Fruit fly (Drosophila melanogaster): ENCODE results near the gene Cubn2.

The Cubn2 gene

dm6 chr3L:11795440-11795983 is 19.0 kb downstream of the Cubn2 start, which contains the start of gene Klp68D (continued):
- no peak for TF ChIP-seq Max (GFP tag; optimal IDR thresholded peaks at IDR 0.05)
- no peak for TF ChIP-seq HLH54F (GFP tag; optimal IDR thresholded peaks at IDR 0.05)
- peak; percentile 95 for TF ChIP-seq E2f2 (GFP tag; IDR thresholded peaks at IDR 0.05)
- no peak for TF ChIP-seq CG8359 (GFP tag; optimal IDR thresholded peaks at IDR 0.05; ENCODE audit: borderline replicate concordance)
- TF ChIP-seq Opbp (GFP tag; IDR thresholded peaks at IDR 0.05; ENCODE audit: partially characterized antibody) = peak; percentile 23; the same call in 1 of the 3 replicates
- TF ChIP-seq CG13424 (tag; optimal IDR thresholded peaks at IDR 0.05) = no peak
- TF ChIP-seq Dref (GFP tag; IDR thresholded peaks at IDR 0.05) = peak; percentile 33; the same call in 1 of the 2 replicates
- peak; percentile 89 for TF ChIP-seq Dp (GFP tag; optimal IDR thresholded peaks at IDR 0.05)
- no peak for TF ChIP-seq CG12391 (tag; optimal IDR thresholded peaks at IDR 0.05)
- TF ChIP-seq Elba2 (GFP tag; optimal IDR thresholded peaks at IDR 0.05) = no peak
- no peak for TF ChIP-seq CG31224 (GFP tag; IDR thresholded peaks at IDR 0.05)
- TF ChIP-seq Dll (GFP tag; IDR thresholded peaks at IDR 0.05; ENCODE audit: partially characterized antibody) = 0 out of 4 replicates have a peak, but pooled peaks have one; percentile 23
- 0 out of 2 replicates have a peak, but pooled peaks have one; percentile 11 for TF ChIP-seq amos (GFP tag; IDR thresholded peaks at IDR 0.05; ENCODE audit: partially characterized antibody)
- 0 out of 2 replicates have a peak, but pooled peaks have one; percentile 13 for TF ChIP-seq bbx (GFP tag; IDR thresholded peaks at IDR 0.05; ENCODE audit: partially characterized antibody)
- TF ChIP-seq pros (GFP tag; optimal IDR thresholded peaks at IDR 0.05) = no peak
- no peak for TF ChIP-seq CG4730 (GFP tag; IDR thresholded peaks at IDR 0.05)
- TF ChIP-seq Ets97D (GFP tag; optimal IDR thresholded peaks at IDR 0.05) = peak; percentile 25
- no peak for TF ChIP-seq slbo (GFP tag; IDR thresholded peaks at IDR 0.05)
- TF ChIP-seq Hr78 (GFP tag; optimal IDR thresholded peaks at IDR 0.05) = no peak
- peak; percentile 53 for TF ChIP-seq CG13287 (GFP tag; IDR thresholded peaks at IDR 0.05; ENCODE audit: partially characterized antibody)
- no peak for TF ChIP-seq Hr39 (optimal IDR thresholded peaks at IDR 0.05)
- TF ChIP-seq Mad (GFP tag; optimal IDR thresholded peaks at IDR 0.05) = no peak
- no peak for TF ChIP-seq Dek (tag; optimal IDR thresholded peaks at IDR 0.05)

- TF ChIP-seq Dp (GFP tag; optimal IDR thresholded peaks at IDR 0.05) (peak; percentile 40), CG4617 (GFP tag; optimal IDR thresholded peaks at IDR 0.05; ENCODE audit: borderline replicate concordance) (peak; percentile 59), fu2 (GFP tag; optimal IDR thresholded peaks at IDR 0.05) (no peak), E2f2 (GFP tag; IDR thresholded peaks at IDR 0.05) (peak; percentile 40; the same call in 1 of the 2 replicates), CG14710 (tag; optimal IDR thresholded peaks at IDR 0.05) (peak; percentile 10), MESR4 (GFP tag; optimal IDR thresholded peaks at IDR 0.05) (peak; percentile 18), gfzf (GFP tag; optimal IDR thresholded peaks at IDR 0.05) (peak; percentile 58), fd96Cb (tag; optimal IDR thresholded peaks at IDR 0.05) (no peak), CG10565 (GFP tag; optimal IDR thresholded peaks at IDR 0.05) (no peak), Med (GFP tag) (peak; percentile 30), CG13287 (GFP tag; IDR thresholded peaks at IDR 0.05; ENCODE audit: partially characterized antibody) (0 out of 2 replicates have a peak, but pooled peaks have one; percentile 35), CG9797 (GFP tag; optimal IDR thresholded peaks at IDR 0.05) (peak; percentile 30), oc (tag; optimal IDR thresholded peaks at IDR 0.05) (no peak), BEAF-32 (GFP tag; optimal IDR thresholded peaks at IDR 0.05) (peak; percentile 16), nmo (GFP tag; optimal IDR thresholded peaks at IDR 0.05) (no peak), pzg (GFP tag; optimal IDR thresholded peaks at IDR 0.05) (peak; percentile 17), stwl (tag; optimal IDR thresholded peaks at IDR 0.05) (peak; percentile 15), CG16813 (GFP tag; IDR thresholded peaks at IDR 0.05; ENCODE audit: partially characterized antibody) (0 out of 3 replicates have a peak, but pooled peaks have one; percentile 25), MBD-R2 (GFP tag; IDR thresholded peaks at IDR 0.05) (peak; percentile 67; the same call in 1 of the 2 replicates), trem (tag; optimal IDR thresholded peaks at IDR 0.05) (peak; percentile 16)
Measured at dm6 chr3L:11793233-11793800, 21.2 kb downstream of the Cubn2 start, which contains the start of the genes twy and CG10907. Gene twy, minus strand, starts transcription at chr3L:11793283. Gene CG10907, plus strand, starts transcription at chr3L:11793514.
